Worm (Caenorhabditis elegans): ENCODE data around the gene ZK507.1.

Gene ZK507.1

DNA sequence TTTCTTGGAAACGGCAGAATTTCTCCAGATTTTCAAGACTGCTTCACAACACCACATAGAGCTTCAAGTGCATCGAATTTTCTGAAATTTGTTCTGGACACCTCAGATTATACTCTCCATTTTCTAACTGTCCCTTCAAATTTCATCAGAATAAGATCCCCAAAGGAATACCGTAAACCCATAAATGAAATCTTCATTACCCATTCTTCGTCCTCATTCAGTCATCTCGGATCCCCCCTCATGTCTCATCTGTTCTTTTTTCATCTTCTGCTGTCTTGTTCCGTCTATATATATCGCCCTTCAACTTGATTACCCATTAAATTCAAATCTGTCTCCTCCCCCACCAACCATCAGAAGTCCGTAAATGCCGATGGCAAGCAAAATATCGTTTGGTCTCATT, 13.0 kb upstream of the ZK507.1 start:
- TF ChIP-seq dao-5 (tag; optimal IDR thresholded peaks at IDR 0.05) (no peak), him-1 (tag; optimal IDR thresholded peaks at IDR 0.05) (no peak), W03F9.2 (tag; optimal IDR thresholded peaks at IDR 0.05) (no peak)

DNA sequence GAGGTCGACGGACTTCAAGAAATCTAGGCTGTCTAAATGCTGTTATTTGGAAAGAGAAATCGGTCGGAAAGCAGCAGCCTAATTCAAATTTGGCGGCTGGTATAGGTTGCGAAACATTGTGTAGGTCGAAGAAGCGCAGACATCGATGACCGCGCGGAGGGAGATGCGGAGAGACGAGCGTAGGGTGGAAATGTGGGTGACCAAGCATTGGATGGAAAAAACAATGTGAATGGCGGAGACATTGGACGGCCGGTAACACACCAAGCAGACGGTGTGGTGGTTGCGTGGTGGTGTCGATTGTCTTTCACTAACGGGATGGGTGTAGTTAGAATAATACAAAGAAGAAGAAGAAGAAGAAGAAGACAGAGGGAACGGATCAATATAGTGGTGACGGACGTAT, 11.4 kb upstream of the ZK507.1 start:
- TF ChIP-seq dao-5 (tag; optimal IDR thresholded peaks at IDR 0.05) (no peak), W03F9.2 (tag; optimal IDR thresholded peaks at IDR 0.05) (no peak), him-1 (tag; optimal IDR thresholded peaks at IDR 0.05) (no peak)

DNA sequence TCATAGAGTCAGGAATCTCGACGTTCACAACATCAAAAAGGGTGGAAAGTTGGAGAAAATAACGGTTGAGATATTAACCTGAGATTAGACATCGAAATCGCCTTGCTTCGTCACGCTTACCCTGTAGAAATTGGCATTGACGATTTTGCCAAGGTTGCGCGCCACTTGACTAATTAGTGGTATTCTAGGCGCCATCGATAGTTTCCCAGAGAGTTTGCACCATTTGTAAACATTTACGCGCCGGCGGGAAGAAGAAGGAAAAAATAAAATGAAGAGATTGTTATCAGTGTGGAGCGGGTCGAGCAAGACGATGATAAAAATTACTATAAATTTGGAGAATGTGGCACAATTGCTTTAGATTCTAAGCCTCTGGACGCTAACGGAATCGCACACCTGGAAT, 9.2 kb upstream of the ZK507.1 start:
- no peak for TF ChIP-seq W03F9.2 (tag; optimal IDR thresholded peaks at IDR 0.05)
- TF ChIP-seq him-1 (tag; optimal IDR thresholded peaks at IDR 0.05) = no peak
- no peak for TF ChIP-seq dao-5 (tag; optimal IDR thresholded peaks at IDR 0.05)

DNA sequence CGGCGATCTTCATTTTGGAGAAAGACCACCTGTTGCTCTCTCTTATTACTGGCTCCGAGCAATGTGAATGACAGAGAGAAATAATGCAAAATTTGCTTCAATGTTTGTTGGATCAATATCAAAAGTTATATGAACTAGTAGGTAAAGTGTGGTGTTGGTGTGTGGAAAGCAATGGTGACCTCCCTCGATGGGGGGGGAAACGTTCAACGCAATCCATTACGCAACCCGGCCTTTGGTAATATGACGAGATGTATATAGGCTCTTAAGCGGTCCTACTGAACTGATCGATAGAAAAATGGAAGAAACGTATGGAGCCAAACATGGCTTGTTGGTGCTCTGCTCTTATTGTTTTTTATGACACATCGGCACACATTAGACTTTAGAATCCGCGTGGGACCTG, 8.6 kb upstream of the ZK507.1 start:
- TF ChIP-seq W03F9.2 (tag; optimal IDR thresholded peaks at IDR 0.05) (no peak), dao-5 (tag; optimal IDR thresholded peaks at IDR 0.05) (no peak), him-1 (tag; optimal IDR thresholded peaks at IDR 0.05) (no peak)

DNA sequence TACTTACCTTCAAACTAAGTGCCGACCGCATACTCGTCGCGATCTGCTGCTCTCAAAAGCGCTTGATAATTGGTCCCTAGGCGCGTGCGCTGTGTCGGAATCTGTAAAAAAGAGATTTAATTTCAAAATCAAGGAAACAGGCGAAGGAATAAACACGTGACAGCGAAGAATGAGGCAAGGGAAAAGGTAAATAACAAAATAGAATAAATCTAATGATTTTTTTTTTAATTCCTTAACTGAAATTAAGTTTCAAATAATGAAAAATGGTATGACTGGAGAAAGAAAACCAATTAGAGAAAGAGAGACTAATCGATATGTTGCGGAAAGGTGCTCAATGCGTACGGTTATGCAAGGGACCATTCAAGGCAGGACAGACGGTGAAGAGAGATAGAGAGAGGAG, 8.1 kb upstream of the ZK507.1 start, which contains the start of gene cya-1:
cya-1 (minus strand) TSS at position 101 of the 400 bp plus-strand sequence.
- no peak for TF ChIP-seq W03F9.2 (tag; optimal IDR thresholded peaks at IDR 0.05)
- TF ChIP-seq him-1 (tag; optimal IDR thresholded peaks at IDR 0.05) = no peak
- no peak for TF ChIP-seq dao-5 (tag; optimal IDR thresholded peaks at IDR 0.05)

DNA sequence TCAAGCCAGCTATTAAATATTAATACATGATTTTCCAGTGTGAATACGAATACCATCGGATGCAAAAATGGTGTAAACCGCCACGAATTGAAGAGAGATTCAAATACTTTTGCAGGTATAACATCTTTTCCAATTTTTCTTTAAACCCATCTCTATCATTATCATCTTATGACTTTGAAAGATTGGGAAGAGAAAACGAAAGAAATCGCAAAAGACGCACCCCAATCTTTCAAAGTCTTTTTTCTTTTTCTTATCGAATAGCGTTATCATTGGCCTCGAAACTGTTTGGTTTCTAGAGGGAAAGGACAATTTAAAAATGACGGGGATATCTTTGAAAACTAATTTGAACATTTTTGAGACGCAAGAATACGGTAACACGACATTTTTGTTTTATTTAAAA, 4.5 kb upstream of the ZK507.1 start:
- TF ChIP-seq dao-5 (tag; optimal IDR thresholded peaks at IDR 0.05) (no peak), him-1 (tag; optimal IDR thresholded peaks at IDR 0.05) (no peak), W03F9.2 (tag; optimal IDR thresholded peaks at IDR 0.05) (no peak)

DNA sequence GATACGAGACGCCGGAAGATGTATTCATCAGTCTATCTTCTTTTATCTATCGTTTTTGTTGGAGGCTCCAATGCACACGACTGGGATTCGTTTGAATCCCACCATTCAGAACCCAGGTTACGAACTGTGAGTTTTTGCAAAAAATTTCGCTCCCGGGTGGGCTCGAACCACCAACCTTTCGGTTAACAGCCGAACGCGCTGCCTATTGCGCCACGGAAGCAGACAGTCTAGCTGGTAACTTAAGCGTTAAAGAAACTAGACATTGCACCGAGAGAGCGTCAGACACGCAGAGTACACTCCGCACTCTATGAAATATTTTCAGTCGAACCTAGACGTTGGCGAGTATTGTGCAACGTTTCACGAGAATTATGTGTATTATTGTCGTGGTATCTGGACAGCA, 2.9 kb upstream of the ZK507.1 start:
- no peak for TF ChIP-seq W03F9.2 (tag; optimal IDR thresholded peaks at IDR 0.05)
- peak; percentile 8 for TF ChIP-seq him-1 (tag; optimal IDR thresholded peaks at IDR 0.05)

DNA sequence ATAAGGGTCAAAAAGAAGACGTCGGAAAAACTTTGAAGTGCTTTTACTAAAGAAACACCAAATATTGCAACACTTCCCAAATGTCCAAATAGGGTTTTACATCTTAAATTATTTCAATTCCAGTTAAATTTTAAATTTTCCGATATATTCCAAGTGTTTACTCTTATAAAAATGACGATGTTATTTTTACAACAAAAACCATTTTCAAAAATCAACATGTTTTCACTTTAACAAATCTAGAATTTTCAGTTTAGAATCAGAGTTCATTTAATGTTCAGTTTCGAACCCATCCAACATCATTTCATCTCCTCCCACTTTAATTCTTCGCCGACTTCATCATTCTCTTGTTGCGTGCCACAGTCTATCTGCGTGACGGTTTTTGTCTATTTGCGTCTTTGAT, 2.5 kb upstream of the ZK507.1 start, which contains the start of gene dos-1:
dos-1 (plus strand) TSS at position 301 of the 400 bp plus-strand sequence.
- TF ChIP-seq W03F9.2 (tag; optimal IDR thresholded peaks at IDR 0.05) (no peak), him-1 (tag; optimal IDR thresholded peaks at IDR 0.05) (no peak), dao-5 (tag; optimal IDR thresholded peaks at IDR 0.05) (no peak)

DNA sequence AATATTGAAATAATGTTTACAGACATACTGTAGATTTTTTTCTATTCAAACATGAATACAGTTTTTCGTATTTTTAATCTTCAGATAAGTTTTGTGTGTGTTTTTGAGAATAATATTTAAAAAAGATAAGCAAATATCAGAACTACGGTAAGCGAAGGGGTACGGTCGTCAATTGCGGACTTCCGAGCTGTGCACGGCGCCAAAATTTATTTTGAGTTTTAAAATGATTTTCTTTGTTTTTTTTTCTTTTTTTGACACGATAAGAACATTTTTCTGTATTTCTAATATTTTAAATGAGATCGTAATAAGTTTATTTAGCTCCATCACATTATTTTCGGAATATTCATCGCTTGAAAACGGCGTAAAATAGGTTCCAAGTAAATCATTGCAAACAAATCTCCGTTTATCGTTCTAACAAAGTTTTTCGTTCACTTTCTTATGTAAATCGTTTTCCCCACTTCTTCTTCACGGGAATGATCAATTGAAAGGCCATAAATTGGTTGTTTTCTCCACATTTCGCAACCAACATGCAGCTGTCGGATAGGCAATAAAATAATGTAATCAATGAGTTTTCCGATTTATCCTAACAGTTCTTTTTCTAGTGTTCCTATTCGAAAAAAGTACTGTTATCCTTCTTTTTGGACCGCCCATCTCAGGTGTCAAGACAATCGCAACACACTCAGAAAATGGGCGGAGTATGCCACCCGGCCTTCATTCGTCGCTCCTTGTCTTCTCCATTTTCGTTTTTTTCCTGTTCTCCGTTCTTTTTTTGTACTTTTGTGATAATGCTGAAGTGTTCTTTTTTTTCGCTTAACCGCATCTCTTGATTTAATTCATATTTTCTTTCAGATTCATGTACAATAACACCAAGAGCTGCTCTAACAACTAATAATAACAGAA, 9.5 kb downstream of the ZK507.1 start, which contains the start of gene glp-1:
glp-1 (plus strand) TSS at position 850 of the 900 bp plus-strand sequence.
- TF ChIP-seq dao-5 (tag; optimal IDR thresholded peaks at IDR 0.05) = no peak
- no peak for TF ChIP-seq W03F9.2 (tag; optimal IDR thresholded peaks at IDR 0.05)
- TF ChIP-seq him-1 (tag; optimal IDR thresholded peaks at IDR 0.05) = no peak

DNA sequence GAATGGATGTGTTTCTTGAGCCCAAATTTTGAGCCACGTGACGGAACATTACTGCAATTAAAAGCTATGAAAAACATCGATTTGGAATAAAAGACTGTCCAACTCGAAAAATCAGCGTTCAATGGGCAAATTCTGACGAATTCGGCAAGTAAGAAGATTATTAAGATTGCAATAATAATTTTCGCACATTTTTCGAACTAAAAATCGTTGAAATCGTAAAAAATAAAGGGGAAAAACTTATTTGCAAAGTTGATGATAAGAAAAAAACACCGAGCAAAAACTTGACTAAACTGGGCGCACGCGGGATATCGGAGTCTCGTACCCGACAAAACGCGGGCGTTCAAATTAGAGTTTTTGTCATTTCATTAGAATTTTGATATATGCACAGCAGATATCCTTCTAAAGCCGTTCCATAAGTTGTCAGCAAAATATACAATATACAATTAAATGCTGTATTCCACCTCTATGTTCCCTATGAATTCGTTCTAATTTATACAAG, 11.7 kb downstream of the ZK507.1 start, which contains the start of the genes mccc-2 and mrpl-44:
mccc-2 (minus strand) TSS at position 51 of the 499 bp plus-strand sequence.
mrpl-44 (minus strand) TSS at position 51 of the 499 bp plus-strand sequence.
- TF ChIP-seq dao-5 (tag; optimal IDR thresholded peaks at IDR 0.05) = no peak
- no peak for TF ChIP-seq him-1 (tag; optimal IDR thresholded peaks at IDR 0.05)
- TF ChIP-seq W03F9.2 (tag; optimal IDR thresholded peaks at IDR 0.05) = no peak

DNA sequence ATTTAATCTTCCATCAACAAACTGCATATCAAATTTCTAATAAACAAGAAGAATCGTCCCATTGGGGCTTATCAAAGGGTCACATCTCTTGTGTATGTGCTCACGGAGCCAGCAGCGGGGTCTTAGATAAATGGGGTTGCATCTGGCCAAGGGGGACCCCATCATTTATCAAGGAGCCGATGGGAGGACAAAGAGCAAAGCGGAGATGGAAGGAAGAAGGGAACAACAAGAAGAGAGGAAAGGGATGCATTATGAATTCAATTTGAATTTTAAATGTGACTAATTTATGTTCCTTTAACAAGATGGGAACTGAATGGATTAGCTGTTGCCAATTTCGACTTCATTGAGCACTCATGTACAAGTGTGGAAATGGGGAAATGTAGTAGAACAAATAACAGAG, 16.8 kb downstream of the ZK507.1 start:
- no peak for TF ChIP-seq W03F9.2 (tag; optimal IDR thresholded peaks at IDR 0.05)
- TF ChIP-seq dao-5 (tag; optimal IDR thresholded peaks at IDR 0.05) = no peak
- TF ChIP-seq him-1 (tag; optimal IDR thresholded peaks at IDR 0.05) = peak; percentile 17

DNA sequence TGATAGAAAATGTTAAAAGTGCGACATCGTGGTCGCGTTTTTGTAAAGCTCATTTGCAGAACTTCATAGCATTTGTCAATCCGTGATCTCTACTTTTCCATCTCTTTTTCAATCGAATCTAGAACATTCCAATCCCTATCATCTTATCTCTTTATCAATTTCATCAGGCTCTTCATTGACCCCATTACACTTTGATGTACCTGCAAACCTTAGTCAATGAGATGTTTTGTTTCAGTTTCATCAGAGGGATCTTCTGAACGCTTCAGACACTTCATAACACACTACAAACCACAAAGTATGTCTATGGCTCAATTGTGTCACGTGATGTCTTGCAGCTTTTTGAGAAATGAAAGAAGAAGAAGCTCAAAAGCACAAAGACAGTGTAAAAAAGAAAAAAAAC, 18.0 kb downstream of the ZK507.1 start:
- TF ChIP-seq W03F9.2 (tag; optimal IDR thresholded peaks at IDR 0.05) (no peak), dao-5 (tag; optimal IDR thresholded peaks at IDR 0.05) (no peak), him-1 (tag; optimal IDR thresholded peaks at IDR 0.05) (no peak)

DNA sequence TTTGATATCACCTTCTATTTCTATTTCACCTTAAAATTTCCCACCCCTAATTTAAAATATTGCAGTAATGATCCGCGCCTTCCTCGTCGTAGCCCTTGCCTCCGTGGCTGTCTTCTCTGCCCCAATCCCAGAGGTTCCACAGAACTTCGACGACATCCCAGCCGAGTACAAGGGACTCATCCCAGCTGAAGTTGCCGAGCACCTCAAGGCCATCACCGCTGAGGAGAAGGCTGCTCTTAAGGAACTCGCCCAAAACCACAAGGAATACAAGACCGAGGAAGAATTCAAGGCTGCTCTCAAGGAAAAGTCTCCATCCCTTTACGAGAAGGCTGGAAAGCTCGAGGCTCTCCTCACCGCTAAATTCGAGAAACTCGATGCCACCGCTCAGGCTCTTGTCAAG, 19.3 kb downstream of the ZK507.1 start, which contains the start of gene far-2:
far-2 (plus strand) TSS at position 66 of the 400 bp plus-strand sequence.
- TF ChIP-seq him-1 (tag; optimal IDR thresholded peaks at IDR 0.05) = no peak
- no peak for TF ChIP-seq W03F9.2 (tag; optimal IDR thresholded peaks at IDR 0.05)
- TF ChIP-seq dao-5 (tag; optimal IDR thresholded peaks at IDR 0.05) = no peak

DNA sequence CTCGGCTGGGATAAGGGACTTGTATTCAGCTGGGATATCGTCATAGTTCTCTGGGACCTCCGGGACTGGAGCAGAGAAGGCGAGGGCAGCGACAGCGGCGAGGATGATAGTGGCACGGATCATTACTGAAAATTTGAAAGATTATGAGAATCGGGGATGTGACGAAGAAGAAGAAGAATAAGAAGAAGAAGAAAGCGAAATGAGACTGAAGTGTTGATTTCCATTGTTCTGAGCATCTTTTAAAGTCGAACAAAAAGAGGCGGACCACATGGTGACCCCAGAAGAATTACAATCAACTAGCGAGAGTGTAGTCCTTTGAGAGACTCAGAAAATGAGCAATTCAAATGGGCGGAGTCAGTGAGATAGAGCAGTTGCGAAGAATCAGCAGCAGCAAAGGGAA, 20.1 kb downstream of the ZK507.1 start, which contains the start of gene far-1:
far-1 (minus strand) TSS at position 125 of the 400 bp plus-strand sequence.
- no peak for TF ChIP-seq him-1 (tag; optimal IDR thresholded peaks at IDR 0.05)
- no peak for TF ChIP-seq dao-5 (tag; optimal IDR thresholded peaks at IDR 0.05)
- no peak for TF ChIP-seq W03F9.2 (tag; optimal IDR thresholded peaks at IDR 0.05)
